Fruit fly (Drosophila melanogaster) whole organism, embryonic: ENCODE measurements around the gene AIMP2.

Experiments used
- Adf1 ChIP-seq: fragments of 200-800 bp; sonication (Bioruptor generic); IDR thresholded peaks from 2 replicates; pipeline ENCODE4 v1.3.6; 2022; ENCODE audit warnings: missing biosample characterization, missing genetic modification characterization
- B-H2 ChIP-seq: fragments of 200-800 bp; sonication (Bioruptor generic); optimal IDR thresholded peaks from 2 replicates; lab custom pipeline; 2018; ENCODE audit warnings: missing biosample characterization, mild to moderate bottlenecking, missing genetic modification characterization
- C15 ChIP-seq: fragments of 200-800 bp; sonication (Bioruptor generic); IDR thresholded peaks from 3 replicates; pipeline ENCODE4 v1.3.6; 2022; ENCODE audit warnings: missing biosample characterization, missing genetic modification characterization
- CG1024 ChIP-seq: fragments of 200-800 bp; sonication (Bioruptor generic); IDR thresholded peaks from 2 replicates; pipeline ENCODE4 v1.3.6; 2022; ENCODE audit warnings: missing biosample characterization, missing genetic modification characterization
- CG10565 ChIP-seq: fragments of 200-800 bp; sonication (Bioruptor generic); optimal IDR thresholded peaks from 3 replicates; lab custom pipeline; 2016; ENCODE audit warnings: missing biosample characterization, mild to moderate bottlenecking, missing genetic modification characterization
- CG12071 ChIP-seq: fragments of 200-800 bp; sonication (Bioruptor generic); optimal IDR thresholded peaks from 3 replicates; lab custom pipeline; 2018; ENCODE audit warnings: missing biosample characterization, mild to moderate bottlenecking, missing genetic modification characterization
- CG12219 ChIP-seq: fragments of 200-800 bp; sonication (Bioruptor generic); optimal IDR thresholded peaks from 3 replicates; lab custom pipeline; 2018; ENCODE audit warnings: missing biosample characterization, mild to moderate bottlenecking, missing genetic modification characterization
- CG12391 ChIP-seq: fragments of 200-800 bp; sonication (Bioruptor generic); optimal IDR thresholded peaks from 3 replicates; lab custom pipeline; 2018; ENCODE audit warnings: missing biosample characterization, mild to moderate bottlenecking, missing genetic modification characterization, moderate library complexity
- CG13287 ChIP-seq: fragments of 200-800 bp; sonication (Bioruptor generic); IDR thresholded peaks from 2 replicates; pipeline ENCODE4 v1.3.6; 2022; ENCODE audit warnings: missing biosample characterization, missing genetic modification characterization; ENCODE audit not compliant: partially characterized antibody
- CG13775 ChIP-seq: fragments of 200-800 bp; sonication (Bioruptor generic); optimal IDR thresholded peaks from 3 replicates; lab custom pipeline; 2017; ENCODE audit warnings: missing biosample characterization, mild to moderate bottlenecking, missing genetic modification characterization
- CG14710 ChIP-seq: fragments of 200-800 bp; sonication (Bioruptor generic); optimal IDR thresholded peaks from 3 replicates; lab custom pipeline; 2019; ENCODE audit warnings: missing biosample characterization, mild to moderate bottlenecking, missing genetic modification characterization, moderate library complexity
- CG14965 ChIP-seq: fragments of 200-800 bp; sonication (Bioruptor generic); optimal IDR thresholded peaks from 2 replicates; lab custom pipeline; 2016; ENCODE audit warnings: missing biosample characterization, missing genetic modification characterization, borderline replicate concordance
- CG16779 ChIP-seq: fragments of 200-800 bp; sonication (Bioruptor generic); IDR thresholded peaks from 2 replicates; pipeline ENCODE4 v1.3.6; 2022; ENCODE audit warnings: missing biosample characterization, missing genetic modification characterization
- CG30431 ChIP-seq: fragments of 200-800 bp; sonication (Bioruptor generic); optimal IDR thresholded peaks from 2 replicates; lab custom pipeline; 2017; ENCODE audit warnings: missing biosample characterization, missing genetic modification characterization
- CG6175 ChIP-seq: fragments of 200-800 bp; sonication (Bioruptor generic); IDR thresholded peaks from 3 replicates; pipeline ENCODE4 v1.3.6; 2022; ENCODE audit warnings: missing biosample characterization, missing genetic modification characterization
- CG8281 ChIP-seq: fragments of 200-800 bp; sonication (Bioruptor generic); optimal IDR thresholded peaks from 2 replicates; lab custom pipeline; 2018; ENCODE audit warnings: missing biosample characterization, mild to moderate bottlenecking, missing genetic modification characterization, moderate library complexity
- CG8924 ChIP-seq: fragments of 200-800 bp; optimal IDR thresholded peaks from 3 replicates; lab custom pipeline; 2019; ENCODE audit warnings: missing biosample characterization, mild to moderate bottlenecking, missing genetic modification characterization, moderate library complexity
- CG9727 ChIP-seq: fragments of 200-800 bp; sonication (Bioruptor generic); optimal IDR thresholded peaks from 3 replicates; lab custom pipeline; 2017; ENCODE audit warnings: missing biosample characterization, mild to moderate bottlenecking, missing genetic modification characterization
- CG9817 ChIP-seq: fragments of 200-800 bp; sonication (Bioruptor generic); optimal IDR thresholded peaks from 2 replicates; lab custom pipeline; 2018; ENCODE audit warnings: missing biosample characterization, mild to moderate bottlenecking, missing genetic modification characterization, moderate library complexity
- CHES-1-like ChIP-seq: fragments of 200-800 bp; sonication (Bioruptor generic); optimal IDR thresholded peaks from 2 replicates; lab custom pipeline; 2016; ENCODE audit warnings: missing biosample characterization, missing genetic modification characterization
- H2.0 ChIP-seq: fragments of 200-800 bp; sonication (Bioruptor generic); IDR thresholded peaks from 2 replicates; pipeline ENCODE4 v1.3.6; 2022; ENCODE audit warnings: missing biosample characterization, missing genetic modification characterization
- MBD-R2 ChIP-seq: fragments of 200-800 bp; sonication (Bioruptor generic); IDR thresholded peaks from 2 replicates; pipeline ENCODE4 v1.3.6; 2022; ENCODE audit warnings: missing biosample characterization, missing genetic modification characterization
- Myb ChIP-seq: fragments of 200-800 bp; sonication (Bioruptor generic); optimal IDR thresholded peaks from 2 replicates; lab custom pipeline; 2016; ENCODE audit warnings: missing biosample characterization, missing genetic modification characterization
- NC2α ChIP-seq: fragments of 200-800 bp; sonication (Bioruptor generic); optimal IDR thresholded peaks from 2 replicates; lab custom pipeline; 2016; ENCODE audit warnings: missing biosample characterization, missing genetic modification characterization
- NC2β ChIP-seq: fragments of 200-800 bp; sonication (Bioruptor generic); optimal IDR thresholded peaks from 2 replicates; lab custom pipeline; 2016; ENCODE audit warnings: missing biosample characterization, missing genetic modification characterization
- Nf-YC ChIP-seq: fragments of 200-800 bp; optimal IDR thresholded peaks from 3 replicates; lab custom pipeline; 2019; ENCODE audit warnings: missing biosample characterization, mild to moderate bottlenecking, missing genetic modification characterization, moderate library complexity
- Oaz ChIP-seq: fragments of 200-800 bp; sonication (Bioruptor generic); IDR thresholded peaks from 2 replicates; pipeline ENCODE4 v1.3.6; 2022; ENCODE audit warnings: missing biosample characterization, missing genetic modification characterization
- Pdp1 ChIP-seq, 2 experiments: fragments of 200-800 bp; sonication (Bioruptor generic); optimal IDR thresholded peaks; 3 replicates each; lab custom pipeline; 2016; ENCODE audit warnings: missing biosample characterization in 2 of 2, missing genetic modification characterization in 2 of 2, mild to moderate bottlenecking in 1 of 2, moderate library complexity in 1 of 2
- Sin3A ChIP-seq: fragments of >200 bp; optimal IDR thresholded peaks from 2 replicates; lab custom pipeline; 2018
- az2 ChIP-seq: fragments of 200-800 bp; sonication (Bioruptor generic); optimal IDR thresholded peaks from 3 replicates; lab custom pipeline; 2016; ENCODE audit warnings: missing biosample characterization, missing genetic modification characterization
- cas ChIP-seq: fragments of 200-800 bp; sonication (Bioruptor generic); IDR thresholded peaks from 2 replicates; pipeline ENCODE4 v1.3.6; 2022; ENCODE audit warnings: missing biosample characterization, missing genetic modification characterization
- caup ChIP-seq: fragments of 200-800 bp; sonication (Bioruptor generic); optimal IDR thresholded peaks from 3 replicates; lab custom pipeline; 2017; ENCODE audit warnings: missing biosample characterization, mild to moderate bottlenecking, missing genetic modification characterization, moderate library complexity; ENCODE audit not compliant: severe bottlenecking
- danr ChIP-seq: fragments of 200-800 bp; sonication (Bioruptor generic); IDR thresholded peaks from 2 replicates; pipeline ENCODE4 v1.3.6; 2022; ENCODE audit warnings: missing biosample characterization, missing genetic modification characterization
- exex ChIP-seq: fragments of 200-800 bp; sonication (Bioruptor generic); optimal IDR thresholded peaks from 4 replicates; lab custom pipeline; 2018; ENCODE audit warnings: missing biosample characterization, mild to moderate bottlenecking, missing genetic modification characterization, moderate library complexity
- gfzf ChIP-seq: fragments of 200-800 bp; sonication (Bioruptor generic); optimal IDR thresholded peaks from 2 replicates; lab custom pipeline; 2016; ENCODE audit warnings: missing biosample characterization, mild to moderate bottlenecking, missing genetic modification characterization, moderate library complexity
- grau ChIP-seq: fragments of 200-800 bp; optimal IDR thresholded peaks from 3 replicates; lab custom pipeline; 2019; ENCODE audit warnings: missing biosample characterization, mild to moderate bottlenecking, missing genetic modification characterization, moderate library complexity
- jumu ChIP-seq: fragments of 200-800 bp; sonication (Bioruptor generic); optimal IDR thresholded peaks from 3 replicates; lab custom pipeline; 2016; ENCODE audit warnings: missing biosample characterization, missing genetic modification characterization
- kah ChIP-seq: fragments of 200-800 bp; sonication (Bioruptor generic); optimal IDR thresholded peaks from 2 replicates; lab custom pipeline; 2018; ENCODE audit warnings: missing biosample characterization, mild to moderate bottlenecking, missing genetic modification characterization
- klu ChIP-seq: fragments of 200-800 bp; sonication (Bioruptor generic); IDR thresholded peaks from 2 replicates; pipeline ENCODE4 v1.3.6; 2022; ENCODE audit warnings: missing biosample characterization, missing genetic modification characterization
- nmo ChIP-seq: fragments of 200-800 bp; sonication (Bioruptor generic); optimal IDR thresholded peaks from 2 replicates; lab custom pipeline; 2018; ENCODE audit warnings: missing biosample characterization, mild to moderate bottlenecking, missing genetic modification characterization, moderate library complexity
- pnt ChIP-seq: fragments of 200-800 bp; sonication (Bioruptor generic); optimal IDR thresholded peaks from 3 replicates; lab custom pipeline; 2016; ENCODE audit warnings: missing biosample characterization, missing genetic modification characterization
- pros ChIP-seq: fragments of 200-800 bp; sonication (Bioruptor generic); optimal IDR thresholded peaks from 3 replicates; lab custom pipeline; 2019; ENCODE audit warnings: missing biosample characterization, mild to moderate bottlenecking, missing genetic modification characterization, moderate library complexity
- rib ChIP-seq: fragments of 200-800 bp; sonication (Bioruptor generic); IDR thresholded peaks from 2 replicates; pipeline ENCODE4 v1.3.6; 2022; ENCODE audit warnings: missing biosample characterization, missing genetic modification characterization
- slp2 ChIP-seq: fragments of 200-800 bp; sonication (Bioruptor generic); optimal IDR thresholded peaks from 2 replicates; lab custom pipeline; 2016; ENCODE audit warnings: missing biosample characterization, missing genetic modification characterization
- sr ChIP-seq: fragments of 200-800 bp; sonication (Bioruptor generic); IDR thresholded peaks from 3 replicates; pipeline ENCODE4 v1.3.6; 2022; ENCODE audit warnings: missing biosample characterization, missing genetic modification characterization
- stwl ChIP-seq: fragments of 200-800 bp; sonication (Bioruptor generic); optimal IDR thresholded peaks from 3 replicates; lab custom pipeline; 2018; ENCODE audit warnings: missing biosample characterization, mild to moderate bottlenecking, missing genetic modification characterization, moderate library complexity
- twi ChIP-seq: fragments of 200-800 bp; optimal IDR thresholded peaks from 2 replicates; lab custom pipeline; 2019; ENCODE audit warnings: missing biosample characterization, mild to moderate bottlenecking, missing genetic modification characterization, moderate library complexity

Gene AIMP2

dm6 chr3L:15583504-15583903 is at the start of gene AIMP2 (continued):
- TF ChIP-seq CG16779 (GFP tag; lab: Robert Waterston, UW) (0 out of 2 replicates have a peak, but pooled peaks have one; percentile 29), Pdp1 (GFP tag; optimal IDR thresholded peaks at IDR 0.05; lab: Kevin White, UChicago) (peak in 1 of 2 experiments; percentile 34), rib (GFP tag; lab: Robert Waterston, UW) (no peak), CHES-1-like (GFP tag; lab: Kevin White, UChicago) (no peak), MBD-R2 (GFP tag; lab: Robert Waterston, UW) (peak; percentile 71), Myb (GFP tag; lab: Kevin White, UChicago) (peak; percentile 72), CG13287 (GFP tag; lab: Robert Waterston, UW) (peak; percentile 55), CG13775 (GFP tag; lab: Kevin White, UChicago) (peak; percentile 100), stwl (tag; lab: Kevin White, UChicago) (peak; percentile 70), gfzf (GFP tag; lab: Kevin White, UChicago) (peak; percentile 80), CG14710 (tag; lab: Kevin White, UChicago) (peak; percentile 18)

dm6 chr3L:15534274-15535227 is 48.9 kb upstream of the AIMP2 start:
- TF ChIP-seq CG12219 (GFP tag; lab: Kevin White, UChicago) (peak; percentile 13), grau (tag; lab: Kevin White, UChicago) (peak; percentile 73), Nf-YC (tag; lab: Kevin White, UChicago) (peak; percentile 57), CG10565 (GFP tag; lab: Kevin White, UChicago) (no peak), danr (GFP tag; lab: Robert Waterston, UW) (no peak), Myb (GFP tag; lab: Kevin White, UChicago) (peak; percentile 21), Sin3A (no peak), B-H2 (GFP tag; lab: Kevin White, UChicago) (no peak), CG8281 (tag; lab: Kevin White, UChicago) (no peak), NC2α (GFP tag; lab: Kevin White, UChicago) (no peak), CG8924 (tag; lab: Kevin White, UChicago) (peak; percentile 66), twi (tag; lab: Kevin White, UChicago) (peak; percentile 30), az2 (GFP tag; lab: Kevin White, UChicago) (peak; percentile 65), kah (no peak), CG12391 (tag; lab: Kevin White, UChicago) (peak; percentile 69), CG6175 (GFP tag; lab: Robert Waterston, UW) (0 out of 3 replicates have a peak, but pooled peaks have one; percentile 14), Oaz (GFP tag; lab: Robert Waterston, UW) (no peak), NC2β (GFP tag; lab: Kevin White, UChicago) (peak; percentile 31), pnt (GFP tag; lab: Kevin White, UChicago) (peak; percentile 56), CG9817 (peak; percentile 57), CG14965 (GFP tag; lab: Kevin White, UChicago) (no peak), klu (GFP tag; lab: Robert Waterston, UW) (no peak), CG9727 (peak; percentile 80), CG1024 (GFP tag; lab: Robert Waterston, UW) (no peak), pros (GFP tag; lab: Kevin White, UChicago) (peak; percentile 18), nmo (GFP tag; lab: Kevin White, UChicago) (peak; percentile 80), C15 (GFP tag; lab: Robert Waterston, UW) (no peak), exex (peak; percentile 3), sr (GFP tag; lab: Robert Waterston, UW) (no peak), CG30431 (GFP tag; lab: Kevin White, UChicago) (peak; percentile 36), jumu (GFP tag; lab: Kevin White, UChicago) (peak; percentile 49), cas (GFP tag; lab: Robert Waterston, UW) (no peak), caup (GFP tag; lab: Kevin White, UChicago) (peak; percentile 44), CG12071 (no peak), slp2 (GFP tag; lab: Kevin White, UChicago) (peak; percentile 41), Adf1 (peak; percentile 73), H2.0 (GFP tag; lab: Robert Waterston, UW) (peak; percentile 29; the same call in 1 of the 2 replicates)
